Worm (Caenorhabditis elegans) whole organism, L1 larva: ENCODE data around the gene cng-3.

Experiments
- C16A3.4 ChIP-seq: fragments of 150-350 bp; optimal IDR thresholded peaks from 2 replicates; lab custom pipeline; 2014; ENCODE audit warnings: missing biosample characterization, missing genetic modification characterization
- alr-1 ChIP-seq: fragments of 200-800 bp; sonication (Bioruptor generic); optimal IDR thresholded peaks from 2 replicates; lab custom pipeline; 2018; ENCODE audit warnings: borderline replicate concordance, mild to moderate bottlenecking, missing genetic modification characterization, missing compliant biosample characterization
- aly-2 ChIP-seq: fragments of 150-350 bp; optimal IDR thresholded peaks from 2 replicates; lab custom pipeline; 2014; ENCODE audit warnings: missing biosample characterization, missing genetic modification characterization
- blmp-1 ChIP-seq: fragments of 150-350 bp; optimal IDR thresholded peaks from 2 replicates; lab custom pipeline; 2014; ENCODE audit warnings: missing biosample characterization, missing genetic modification characterization
- ceh-63 ChIP-seq: fragments of 200-800 bp; sonication (Bioruptor generic); optimal IDR thresholded peaks from 2 replicates; lab custom pipeline; 2018; ENCODE audit warnings: mild to moderate bottlenecking, missing genetic modification characterization, missing compliant biosample characterization
- ceh-8 ChIP-seq: fragments of 200-800 bp; sonication (Bioruptor generic); optimal IDR thresholded peaks from 2 replicates; lab custom pipeline; 2018; ENCODE audit warnings: mild to moderate bottlenecking, missing genetic modification characterization, moderate library complexity, missing compliant biosample characterization
- ceh-82 ChIP-seq, 3 experiments: fragments of 150-350 bp in 1 of 3; sonication (generic microtip) in 2 of 3; optimal IDR thresholded peaks; 2 replicates each; lab custom pipeline; 2014 to 2017; ENCODE audit warnings: missing biosample characterization in 3 of 3, missing genetic modification characterization in 3 of 3
- ceh-88 ChIP-seq: fragments of 200-800 bp; sonication (Bioruptor generic); IDR thresholded peaks from 2 replicates; pipeline ENCODE4 v1.3.6; 2022; ENCODE audit warnings: missing genetic modification characterization, missing compliant biosample characterization
- ceh-90 ChIP-seq: sonication (generic microtip); optimal IDR thresholded peaks from 2 replicates; lab custom pipeline; 2016; ENCODE audit warnings: missing genetic modification characterization, missing compliant biosample characterization
- ces-1 ChIP-seq: fragments of 150-350 bp; optimal IDR thresholded peaks from 2 replicates; lab custom pipeline; 2014; ENCODE audit warnings: missing biosample characterization, missing genetic modification reagents, missing genetic modification characterization
- dpl-1 ChIP-seq, 3 experiments: fragments of 150-350 bp in 2 of 3; sonication (generic microtip) in 1 of 3; optimal IDR thresholded peaks; 2 replicates each; lab custom pipeline; 2014 to 2017; ENCODE audit warnings: missing biosample characterization in 3 of 3, missing genetic modification characterization in 3 of 3, missing genetic modification reagents in 3 of 3
- dsc-1 ChIP-seq: sonication (generic microtip); optimal IDR thresholded peaks from 2 replicates; lab custom pipeline; 2016; ENCODE audit warnings: mild to moderate bottlenecking, missing genetic modification characterization, missing compliant biosample characterization
- efl-1 ChIP-seq, 4 experiments: fragments of 150-350 bp; optimal IDR thresholded peaks in 3 of 4; peaks in 1 of 4; 1 replicate in 1 of 4; 2 replicates in 3 of 4; lab custom pipeline; 2014; ENCODE audit warnings: missing biosample characterization in 2 of 4, missing genetic modification characterization in 2 of 4, missing genetic modification reagents in 2 of 4
- efl-3 ChIP-seq: fragments of 200-800 bp; sonication (Bioruptor generic); optimal IDR thresholded peaks from 2 replicates; lab custom pipeline; 2018; ENCODE audit warnings: mild to moderate bottlenecking, missing genetic modification characterization, missing compliant biosample characterization
- egl-27 ChIP-seq, 2 experiments: fragments of 150-350 bp in 1 of 2; sonication (generic microtip); optimal IDR thresholded peaks; 3 replicates each; lab custom pipeline; 2017 to 2018; ENCODE audit warnings: missing biosample characterization in 2 of 2, missing genetic modification characterization in 2 of 2, missing genetic modification reagents in 2 of 2
- elt-3 ChIP-seq, 6 experiments: fragments of 150-350 bp in 1 of 6; sonication (generic microtip); optimal IDR thresholded peaks; 2 replicates each; lab custom pipeline; 2017 to 2018; ENCODE audit warnings: missing biosample characterization in 6 of 6, missing genetic modification characterization in 6 of 6, inconsistent platforms in 1 of 6
- ets-5 ChIP-seq: fragments of 200-800 bp; sonication (Bioruptor generic); IDR thresholded peaks from 2 replicates; pipeline ENCODE4 v1.3.6; 2022; ENCODE audit warnings: missing genetic modification characterization, missing compliant biosample characterization
- fkh-10 ChIP-seq: sonication (generic microtip); optimal IDR thresholded peaks from 2 replicates; lab custom pipeline; 2017; ENCODE audit warnings: missing biosample characterization, missing genetic modification reagents, missing genetic modification characterization
- fkh-4 ChIP-seq: sonication (generic microtip); optimal IDR thresholded peaks from 2 replicates; lab custom pipeline; 2016; ENCODE audit warnings: missing compliant biosample characterization, missing genetic modification characterization, borderline replicate concordance
- fkh-8 ChIP-seq: sonication (generic microtip); optimal IDR thresholded peaks from 2 replicates; lab custom pipeline; 2016; ENCODE audit warnings: mild to moderate bottlenecking, missing genetic modification characterization, missing compliant biosample characterization
- hlh-17 ChIP-seq: fragments of 200-800 bp; sonication (Bioruptor generic); optimal IDR thresholded peaks from 2 replicates; lab custom pipeline; 2018; ENCODE audit warnings: missing genetic modification characterization, mild to moderate bottlenecking, missing compliant biosample characterization, moderate library complexity, borderline replicate concordance
- irx-1 ChIP-seq: sonication (generic microtip); optimal IDR thresholded peaks from 2 replicates; lab custom pipeline; 2016; ENCODE audit warnings: missing genetic modification characterization, missing compliant biosample characterization
- jun-1 ChIP-seq: fragments of 150-350 bp; optimal IDR thresholded peaks from 2 replicates; lab custom pipeline; 2014; ENCODE audit warnings: missing biosample characterization, missing genetic modification reagents, missing genetic modification characterization
- lin-13 ChIP-seq: fragments of 150-350 bp; optimal IDR thresholded peaks from 2 replicates; lab custom pipeline; 2014; ENCODE audit warnings: missing biosample characterization, missing genetic modification reagents, missing genetic modification characterization
- lin-15B ChIP-seq: fragments of 150-350 bp; sonication (generic microtip); optimal IDR thresholded peaks from 3 replicates; lab custom pipeline; 2014; ENCODE audit warnings: missing biosample characterization, missing genetic modification characterization
- lin-35 ChIP-seq, 2 experiments: fragments of 150-350 bp; optimal IDR thresholded peaks; 2 replicates each; lab custom pipeline; 2014; ENCODE audit warnings: missing biosample characterization in 2 of 2, missing genetic modification characterization in 2 of 2, missing genetic modification reagents in 2 of 2
- lin-39 ChIP-seq: fragments of 150-350 bp; optimal IDR thresholded peaks from 2 replicates; lab custom pipeline; 2014; ENCODE audit warnings: missing biosample characterization, missing genetic modification reagents, missing genetic modification characterization
- lsy-2 ChIP-seq, 2 experiments: fragments of 150-350 bp; optimal IDR thresholded peaks; 2 replicates each; lab custom pipeline; 2014; ENCODE audit warnings: missing biosample characterization in 2 of 2, missing genetic modification characterization in 2 of 2
- mdl-1 ChIP-seq, 2 experiments: fragments of 150-350 bp; optimal IDR thresholded peaks; 2 replicates each; lab custom pipeline; 2014 to 2017; ENCODE audit warnings: missing biosample characterization in 2 of 2, missing genetic modification characterization in 2 of 2, inconsistent platforms in 1 of 2
- mef-2 ChIP-seq: fragments of 150-350 bp; optimal IDR thresholded peaks from 2 replicates; lab custom pipeline; 2014; ENCODE audit warnings: missing biosample characterization, missing genetic modification characterization
- mep-1 ChIP-seq: fragments of 150-350 bp; optimal IDR thresholded peaks from 2 replicates; lab custom pipeline; 2014; ENCODE audit warnings: missing biosample characterization, missing genetic modification characterization
- nhr-11 ChIP-seq: fragments of 150-350 bp; optimal IDR thresholded peaks from 2 replicates; lab custom pipeline; 2014; ENCODE audit warnings: missing biosample characterization, missing genetic modification characterization
- nhr-19 ChIP-seq: fragments of 200-800 bp; sonication (Bioruptor generic); conservative IDR thresholded peaks from 2 replicates; pipeline ENCODE4 v1.3.6; 2022; ENCODE audit warnings: missing genetic modification characterization, missing compliant biosample characterization
- nhr-237 ChIP-seq: fragments of 150-350 bp; optimal IDR thresholded peaks from 2 replicates; lab custom pipeline; 2014; ENCODE audit warnings: missing biosample characterization, missing genetic modification characterization
- nhr-28 ChIP-seq: fragments of 150-350 bp; optimal IDR thresholded peaks from 2 replicates; lab custom pipeline; 2014; ENCODE audit warnings: missing biosample characterization, missing genetic modification characterization
- nhr-71 ChIP-seq: sonication (generic microtip); optimal IDR thresholded peaks from 2 replicates; lab custom pipeline; 2016; ENCODE audit warnings: mild to moderate bottlenecking, missing genetic modification characterization, moderate library complexity, missing compliant biosample characterization
- nhr-77 ChIP-seq: fragments of 150-350 bp; optimal IDR thresholded peaks from 2 replicates; lab custom pipeline; 2014; ENCODE audit warnings: missing biosample characterization, missing genetic modification characterization
- nhr-85 ChIP-seq: sonication (generic microtip); peaks from one replicate; lab custom pipeline; 2016; ENCODE audit warnings: missing genetic modification characterization, inconsistent platforms, missing compliant biosample characterization
- nhr-90 ChIP-seq: sonication (generic microtip); optimal IDR thresholded peaks from 2 replicates; lab custom pipeline; 2016; ENCODE audit warnings: mild to moderate bottlenecking, missing genetic modification characterization, missing compliant biosample characterization; ENCODE audit not compliant: poor library complexity
- pax-3 ChIP-seq: fragments of 200-800 bp; sonication (Bioruptor generic); optimal IDR thresholded peaks from 2 replicates; lab custom pipeline; 2018; ENCODE audit warnings: mild to moderate bottlenecking, missing genetic modification characterization, moderate library complexity, missing compliant biosample characterization
- pqm-1 ChIP-seq: sonication (generic microtip); optimal IDR thresholded peaks from 3 replicates; lab custom pipeline; 2017; ENCODE audit warnings: missing biosample characterization, missing genetic modification characterization
- rnt-1 ChIP-seq: sonication (generic microtip); optimal IDR thresholded peaks from 2 replicates; lab custom pipeline; 2016; ENCODE audit warnings: mild to moderate bottlenecking, missing genetic modification characterization, moderate library complexity, missing compliant biosample characterization
- snu-23 ChIP-seq: sonication (generic microtip); optimal IDR thresholded peaks from 2 replicates; lab custom pipeline; 2016; ENCODE audit warnings: missing genetic modification characterization, missing compliant biosample characterization
- sox-4 ChIP-seq: sonication (generic microtip); optimal IDR thresholded peaks from 2 replicates; lab custom pipeline; 2016; ENCODE audit warnings: missing genetic modification characterization, missing compliant biosample characterization
- sptf-1 ChIP-seq: fragments of 150-350 bp; optimal IDR thresholded peaks from 2 replicates; lab custom pipeline; 2014; ENCODE audit warnings: missing biosample characterization, missing genetic modification characterization
- sup-37 ChIP-seq: fragments of 200-800 bp; sonication (Bioruptor generic); optimal IDR thresholded peaks from 2 replicates; lab custom pipeline; 2018; ENCODE audit warnings: mild to moderate bottlenecking, missing genetic modification characterization, missing compliant biosample characterization
- swsn-7 ChIP-seq: sonication (generic microtip); optimal IDR thresholded peaks from 2 replicates; lab custom pipeline; 2016; ENCODE audit warnings: missing genetic modification characterization, missing compliant biosample characterization
- tbx-2 ChIP-seq: sonication (generic microtip); optimal IDR thresholded peaks from 2 replicates; lab custom pipeline; 2016; ENCODE audit warnings: missing genetic modification characterization, missing compliant biosample characterization
- tlp-1 ChIP-seq: fragments of 150-350 bp; optimal IDR thresholded peaks from 2 replicates; lab custom pipeline; 2014; ENCODE audit warnings: missing biosample characterization, missing genetic modification characterization
- unc-130 ChIP-seq: fragments of 150-350 bp; optimal IDR thresholded peaks from 2 replicates; lab custom pipeline; 2017; ENCODE audit warnings: missing biosample characterization, missing genetic modification characterization, inconsistent platforms
- unc-98 ChIP-seq: fragments of 200-800 bp; sonication (Bioruptor generic); IDR thresholded peaks from 2 replicates; pipeline ENCODE4 v1.3.6; 2022; ENCODE audit warnings: missing genetic modification characterization, missing compliant biosample characterization
- zag-1 ChIP-seq: fragments of 150-350 bp; optimal IDR thresholded peaks from 2 replicates; lab custom pipeline; 2014; ENCODE audit warnings: missing biosample characterization, missing genetic modification characterization

The cng-3 gene

ce11 chrIV:9511221-9511638, 30.4 kb upstream of the cng-3 start (continued):
- peak; percentile 87 for TF ChIP-seq nhr-19
- peak; percentile 65 for TF ChIP-seq C16A3.4
- TF ChIP-seq tlp-1 (tag; lab: Kevin White, UChicago), result no peak
- no peak for TF ChIP-seq ceh-90
- TF ChIP-seq nhr-77 (tag; lab: Kevin White, UChicago), result no peak
- TF ChIP-seq ceh-8, result peak; percentile 85
- peak; percentile 82 for TF ChIP-seq tbx-2
- peak; percentile 29 for TF ChIP-seq fkh-10 (GFP tag; lab: Kevin White, UChicago)
- peak; percentile 74 for TF ChIP-seq mep-1 (tag; lab: Kevin White, UChicago)
- TF ChIP-seq lin-13 (GFP tag; lab: Kevin White, UChicago), result peak; percentile 70
- TF ChIP-seq efl-3, result peak; percentile 36
- TF ChIP-seq ceh-88 (GFP tag; lab: Robert Waterston, UW), result no peak; the same call in 1 of the 2 replicates
- no peak for TF ChIP-seq pqm-1 (tag; lab: Kevin White, UChicago)
- peak; percentile 72 to 80 for TF ChIP-seq lsy-2 (tag; optimal IDR thresholded peaks at IDR 0.05; lab: Kevin White, UChicago)
- TF ChIP-seq nhr-90 (tag; lab: Kevin White, UChicago), result peak; percentile 89
- TF ChIP-seq mdl-1 (tag; optimal IDR thresholded peaks at IDR 0.05; lab: Kevin White, UChicago), result peak in 1 of 2 experiments; percentile 76
- TF ChIP-seq unc-98, result no peak
- no peak for TF ChIP-seq ces-1
- TF ChIP-seq lin-39 (tag; lab: Kevin White, UChicago), result peak; percentile 82
- TF ChIP-seq nhr-85 (tag; lab: Kevin White, UChicago), result peak; percentile 96
- peak; percentile 93 for TF ChIP-seq swsn-7 (tag; lab: Kevin White, UChicago)
- TF ChIP-seq nhr-237 (tag; lab: Kevin White, UChicago), result peak; percentile 40
- peak; percentile 85 for TF ChIP-seq irx-1 (tag; lab: Kevin White, UChicago)
- peak; percentile 95 for TF ChIP-seq nhr-71 (tag; lab: Kevin White, UChicago)
- TF ChIP-seq sox-4, result peak; percentile 63
- TF ChIP-seq alr-1 (tag; lab: Kevin White, UChicago), result no peak
- no peak for TF ChIP-seq hlh-17
- TF ChIP-seq elt-3 (tag; optimal IDR thresholded peaks at IDR 0.05; lab: Kevin White, UChicago), result peak in 5 of 6 experiments; percentile 31 to 61 (median 47)
- TF ChIP-seq nhr-11 (tag; lab: Kevin White, UChicago), result peak; percentile 17
- peak; percentile 84 for TF ChIP-seq rnt-1
- peak; percentile 48 for TF ChIP-seq mef-2 (tag; lab: Kevin White, UChicago)
- peak; percentile 73 to 78 for TF ChIP-seq efl-1 (optimal IDR thresholded peaks at IDR 0.05; lab: Kevin White, UChicago)
- TF ChIP-seq efl-1 (GFP tag; optimal IDR thresholded peaks at IDR 0.05 in 1 of 2; lab: Kevin White, UChicago), result peak; percentile 61 to 97
- TF ChIP-seq dpl-1 (GFP tag; optimal IDR thresholded peaks at IDR 0.05; lab: Kevin White, UChicago), result peak; percentile 33 to 54 (median 48)
- TF ChIP-seq ets-5, result no peak
- peak; percentile 89 for TF ChIP-seq aly-2 (tag; lab: Kevin White, UChicago)
- peak; percentile 91 for TF ChIP-seq dsc-1 (tag; lab: Kevin White, UChicago)
- TF ChIP-seq egl-27 (tag; optimal IDR thresholded peaks at IDR 0.05; lab: Kevin White, UChicago), result peak in 1 of 2 experiments; percentile 2
- peak; percentile 84 to 87 (median 86) for TF ChIP-seq ceh-82 (tag; optimal IDR thresholded peaks at IDR 0.05; lab: Kevin White, UChicago)
- TF ChIP-seq jun-1 (tag; lab: Kevin White, UChicago), result peak; percentile 52
- TF ChIP-seq ceh-63, result no peak
- TF ChIP-seq blmp-1 (tag; lab: Kevin White, UChicago), result peak; percentile 56
- peak; percentile 67 for TF ChIP-seq sup-37 (GFP tag; lab: Kevin White, UChicago)
- TF ChIP-seq nhr-28 (tag; lab: Kevin White, UChicago), result no peak
- peak; percentile 13 for TF ChIP-seq fkh-4
- peak; percentile 84 for TF ChIP-seq fkh-8
- peak; percentile 67 for TF ChIP-seq pax-3 (tag; lab: Kevin White, UChicago)
- no peak for TF ChIP-seq sptf-1 (tag; lab: Kevin White, UChicago)
- TF ChIP-seq lin-35 (GFP tag; optimal IDR thresholded peaks at IDR 0.05; lab: Kevin White, UChicago), result peak; percentile 57 to 75
- TF ChIP-seq zag-1 (tag; lab: Kevin White, UChicago), result no peak
- peak; percentile 92 for TF ChIP-seq snu-23 (GFP tag; lab: Kevin White, UChicago)
- TF ChIP-seq lin-15B (tag; lab: Kevin White, UChicago), result peak; percentile 45
- TF ChIP-seq unc-130 (tag; lab: Kevin White, UChicago), result peak; percentile 7
